Fruit fly (Drosophila melanogaster) Kc167 (cell line): ENCODE measurements around the gene CG32374.
"Not testable (repeated sequence)": the region's sequence is repeated elsewhere in the genome, so short reads cannot be mapped to it uniquely, and the experiment has no call there.

Experiments
- Myc ChIP-seq: fragments of >200 bp; optimal IDR thresholded peaks from 2 replicates; lab custom pipeline; 2017; ENCODE audit warnings: missing external identifiers
- Sin3A ChIP-seq: fragments of >200 bp; optimal IDR thresholded peaks from 2 replicates; lab custom pipeline; 2018; ENCODE audit warnings: missing external identifiers
- h ChIP-seq: fragments of >200 bp; optimal IDR thresholded peaks from 3 replicates; lab custom pipeline; 2018; ENCODE audit warnings: missing external identifiers
- insv ChIP-seq: fragments of >200 bp; optimal IDR thresholded peaks from 3 replicates; lab custom pipeline; 2018; ENCODE audit warnings: missing external identifiers
- psq ChIP-seq: fragments of >200 bp; optimal IDR thresholded peaks from 2 replicates; lab custom pipeline; 2017; ENCODE audit warnings: missing external identifiers
- ttk ChIP-seq: sonication (Bioruptor generic); optimal IDR thresholded peaks from 2 replicates; lab custom pipeline; 2017; ENCODE audit warnings: missing external identifiers

DNA sequence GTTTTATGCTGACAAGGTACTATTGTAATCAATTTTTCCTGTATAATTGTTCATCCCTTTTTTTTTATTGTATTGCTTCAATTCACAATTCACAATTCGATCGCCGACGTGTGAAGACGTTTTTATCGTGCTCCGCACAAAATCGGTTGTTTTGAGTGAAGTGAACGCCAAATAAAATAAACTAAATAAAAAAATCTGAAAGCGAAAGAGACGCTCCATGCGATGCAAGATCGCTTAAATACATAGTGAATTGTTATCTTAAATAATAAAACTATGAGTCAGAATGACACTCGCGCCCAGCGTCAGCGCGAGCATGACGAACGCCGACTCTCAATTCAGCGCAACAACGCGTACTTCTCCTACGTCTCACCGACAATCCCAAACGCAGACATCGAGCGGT lies 42.2 kb downstream of the CG32374 start, which contains the start of gene CG8539:
- not testable (repeated sequence) for TF ChIP-seq h, insv, ttk, Myc, Sin3A, psq (lab: Kevin White, UChicago)
